Worm (Caenorhabditis elegans) whole organism, early embryonic: ENCODE measurements around the gene F19B2.6.

ENCODE experiments used
- B0310.2 ChIP-seq: sonication (generic microtip); optimal IDR thresholded peaks from 2 replicates; lab custom pipeline; 2016; ENCODE audit warnings: mild to moderate bottlenecking, missing genetic modification characterization, missing compliant biosample characterization
- F13C5.2 ChIP-seq: sonication (generic microtip); optimal IDR thresholded peaks from 2 replicates; lab custom pipeline; 2017; ENCODE audit warnings: mild to moderate bottlenecking, missing genetic modification characterization, inconsistent platforms, missing compliant biosample characterization
- aly-1 ChIP-seq: sonication (generic microtip); optimal IDR thresholded peaks from 2 replicates; lab custom pipeline; 2016; ENCODE audit warnings: missing genetic modification characterization, missing compliant biosample characterization
- ama-1 ChIP-seq: fragments of 150-350 bp; optimal IDR thresholded peaks from 2 replicates; lab custom pipeline; 2014
- ceh-13 ChIP-seq: fragments of 200-800 bp; sonication (Bioruptor generic); optimal IDR thresholded peaks from 2 replicates; lab custom pipeline; 2018; ENCODE audit warnings: mild to moderate bottlenecking, missing genetic modification characterization, missing compliant biosample characterization
- ceh-36 ChIP-seq: sonication (generic microtip); optimal IDR thresholded peaks from 2 replicates; lab custom pipeline; 2016; ENCODE audit warnings: missing genetic modification characterization, inconsistent platforms, missing compliant biosample characterization
- ets-7 ChIP-seq: sonication (generic microtip); optimal IDR thresholded peaks from 2 replicates; lab custom pipeline; 2016; ENCODE audit warnings: missing genotype, missing genetic modification characterization, missing compliant biosample characterization
- flt-1 ChIP-seq: fragments of 200-800 bp; sonication (Bioruptor generic); IDR thresholded peaks from 2 replicates; pipeline ENCODE4 v1.3.6; 2022; ENCODE audit warnings: missing genetic modification characterization, missing compliant biosample characterization
- hmbx-1 ChIP-seq: sonication (generic microtip); optimal IDR thresholded peaks from 2 replicates; lab custom pipeline; 2016; ENCODE audit warnings: mild to moderate bottlenecking, missing genetic modification characterization, missing compliant biosample characterization
- hmg-4 ChIP-seq: fragments of 200-800 bp; sonication (Bioruptor generic); optimal IDR thresholded peaks from 2 replicates; lab custom pipeline; 2018; ENCODE audit warnings: mild to moderate bottlenecking, missing genetic modification characterization, missing compliant biosample characterization
- hnd-1 ChIP-seq: sonication (generic microtip); optimal IDR thresholded peaks from 2 replicates; lab custom pipeline; 2016; ENCODE audit warnings: missing genetic modification characterization, missing compliant biosample characterization
- pes-1 ChIP-seq: fragments of 200-800 bp; sonication (Bioruptor generic); IDR thresholded peaks from 2 replicates; pipeline ENCODE4 v1.3.6; 2022; ENCODE audit warnings: missing genetic modification reagents, missing genetic modification characterization, missing compliant biosample characterization
- scrt-1 ChIP-seq: fragments of 200-800 bp; sonication (Bioruptor generic); IDR thresholded peaks from 2 replicates; pipeline ENCODE4 v1.3.6; 2022; ENCODE audit warnings: missing genetic modification characterization, missing compliant biosample characterization
- sea-1 ChIP-seq: fragments of 200-800 bp; sonication (Bioruptor generic); conservative IDR thresholded peaks from 2 replicates; pipeline ENCODE4 v1.3.6; 2022; ENCODE audit warnings: missing genetic modification characterization, missing compliant biosample characterization
- tbx-11 ChIP-seq: fragments of 200-800 bp; sonication (Bioruptor generic); IDR thresholded peaks from 2 replicates; pipeline ENCODE4 v1.3.6; 2022; ENCODE audit warnings: missing genetic modification characterization, missing compliant biosample characterization
- tbx-37 ChIP-seq: fragments of 200-800 bp; sonication (Bioruptor generic); conservative IDR thresholded peaks from 2 replicates; pipeline ENCODE4 v1.3.6; 2022; ENCODE audit warnings: missing genetic modification reagents, missing genetic modification characterization, missing compliant biosample characterization
- tra-4 ChIP-seq: sonication (generic microtip); optimal IDR thresholded peaks from 2 replicates; lab custom pipeline; 2017; ENCODE audit warnings: missing genetic modification characterization, missing compliant biosample characterization

Gene F19B2.6

DNA sequence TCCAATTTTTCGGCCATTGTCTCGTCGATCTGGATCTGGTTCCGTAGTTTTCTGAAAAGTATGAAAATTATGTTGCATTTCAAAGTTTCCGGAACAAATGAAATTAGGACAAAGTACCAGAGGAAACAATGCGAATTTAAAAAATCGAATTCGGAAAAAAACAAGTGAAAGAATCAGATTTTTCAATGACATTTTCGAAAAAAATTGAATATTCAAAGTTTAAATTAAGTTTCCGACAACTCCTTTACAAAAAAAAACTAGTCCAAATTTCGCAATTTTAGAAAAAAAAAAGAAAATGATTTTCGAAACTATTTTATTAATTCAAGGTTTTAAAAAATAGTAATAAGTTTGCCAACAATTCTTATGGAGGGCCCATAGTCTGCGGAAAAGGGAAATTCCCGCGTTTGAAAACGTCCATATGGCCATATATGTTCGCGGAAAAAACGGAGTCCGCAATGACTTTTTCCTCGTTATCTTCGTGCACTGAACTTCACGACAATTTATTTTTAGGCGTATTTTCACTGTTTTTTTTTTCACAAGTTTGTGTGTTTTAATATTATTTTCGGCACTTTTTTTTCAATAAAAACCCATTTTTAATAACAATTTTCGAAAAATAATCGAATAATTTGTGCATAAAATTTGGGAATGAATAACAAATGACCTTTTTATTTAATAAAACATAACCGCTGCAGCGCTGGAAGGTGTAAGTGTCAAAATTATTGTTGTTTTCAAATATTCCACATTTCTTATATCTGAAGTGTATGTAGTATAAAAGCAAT lies 34.0 kb downstream of the F19B2.6 start, which contains the start of the genes fbxa-115 and Y113G7B.27:
fbxa-115 (minus strand) TSS at position 51 of the 779 bp plus-strand sequence.
Y113G7B.27 (plus strand) TSS at position 729 of the 779 bp plus-strand sequence.
- no peak for TF ChIP-seq ama-1 (lab: Kevin White, UChicago)

DNA sequence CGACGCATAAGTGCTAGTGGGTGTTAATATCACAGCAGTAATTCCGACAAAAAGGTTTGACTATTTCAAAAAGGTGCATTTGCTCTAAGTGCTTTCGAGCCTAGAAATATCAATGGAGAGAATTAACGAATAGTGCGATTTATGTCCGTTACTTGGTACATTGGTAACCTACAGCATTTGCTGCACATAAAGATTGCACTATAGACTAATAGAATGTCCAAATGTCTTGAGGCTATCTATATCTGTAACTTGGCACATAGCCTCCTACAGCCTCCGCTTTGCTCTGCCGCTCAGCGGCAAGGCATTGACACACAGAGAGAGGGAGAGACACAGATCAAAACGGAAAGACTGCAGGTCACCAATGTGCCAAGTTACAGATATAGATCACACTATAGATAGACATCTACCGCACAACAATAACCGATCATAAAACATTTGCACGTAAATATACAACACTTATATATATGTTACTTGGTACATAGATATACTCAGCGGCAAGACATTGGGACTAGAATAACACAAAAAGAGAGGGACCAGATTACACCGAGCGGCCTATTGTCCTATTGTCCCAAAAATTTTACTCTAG lies 37.2 kb downstream of the F19B2.6 start, which contains the start of the genes srh-217 and Y113G7B.28:
srh-217 (minus strand) TSS at position 101 of the 586 bp plus-strand sequence.
Y113G7B.28 (plus strand) TSS at position 536 of the 586 bp plus-strand sequence.
- no peak for TF ChIP-seq ceh-36 (tag; lab: Kevin White, UChicago)
- no peak for TF ChIP-seq hmg-4 (GFP tag; lab: Kevin White, UChicago)
- TF ChIP-seq tbx-37 (GFP tag; lab: Robert Waterston, UW), result no peak
- no peak for TF ChIP-seq hnd-1
- TF ChIP-seq flt-1, result no peak
- no peak for TF ChIP-seq scrt-1 (GFP tag; lab: Robert Waterston, UW)
- TF ChIP-seq tbx-11 (GFP tag; lab: Robert Waterston, UW), result no peak
- TF ChIP-seq ceh-13 (GFP tag; lab: Kevin White, UChicago), result no peak
- TF ChIP-seq aly-1 (tag; lab: Kevin White, UChicago), result no peak
- no peak for TF ChIP-seq pes-1 (GFP tag; lab: Robert Waterston, UW)
- no peak for TF ChIP-seq tra-4 (tag; lab: Kevin White, UChicago)
- TF ChIP-seq ama-1 (lab: Kevin White, UChicago), result no peak
- TF ChIP-seq F13C5.2, result no peak
- TF ChIP-seq hmbx-1 (tag; lab: Kevin White, UChicago), result no peak
- no peak for TF ChIP-seq B0310.2
- no peak for TF ChIP-seq sea-1 (GFP tag; lab: Robert Waterston, UW)
- no peak for TF ChIP-seq ets-7 (tag; lab: Kevin White, UChicago)

DNA sequence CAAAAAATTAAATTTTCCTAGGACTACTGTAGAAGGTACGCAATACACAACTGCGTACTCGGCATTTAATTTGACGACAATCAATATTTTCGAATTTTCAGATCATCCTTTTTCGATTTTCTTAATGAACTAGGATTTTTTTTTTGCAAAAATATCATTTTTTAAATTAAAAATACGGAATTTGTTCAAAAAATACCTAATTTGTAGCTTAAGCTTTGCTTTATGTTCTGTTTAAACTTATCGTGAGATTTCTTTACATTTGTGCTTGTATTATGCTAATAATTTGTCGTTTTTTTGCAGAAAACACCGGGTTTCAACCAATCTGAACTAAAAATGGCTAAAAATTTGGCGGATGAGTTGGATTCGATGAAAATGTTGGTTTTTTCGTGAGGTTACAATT lies 38.3 kb downstream of the F19B2.6 start, which contains the start of gene ftr-1:
ftr-1 (plus strand) TSS at position 301 of the 400 bp plus-strand sequence.
- TF ChIP-seq hmg-4 (GFP tag; lab: Kevin White, UChicago), result no peak
- no peak for TF ChIP-seq flt-1
- no peak for TF ChIP-seq F13C5.2
- TF ChIP-seq ceh-13 (GFP tag; lab: Kevin White, UChicago), result no peak
- TF ChIP-seq ets-7 (tag; lab: Kevin White, UChicago), result no peak

DNA sequence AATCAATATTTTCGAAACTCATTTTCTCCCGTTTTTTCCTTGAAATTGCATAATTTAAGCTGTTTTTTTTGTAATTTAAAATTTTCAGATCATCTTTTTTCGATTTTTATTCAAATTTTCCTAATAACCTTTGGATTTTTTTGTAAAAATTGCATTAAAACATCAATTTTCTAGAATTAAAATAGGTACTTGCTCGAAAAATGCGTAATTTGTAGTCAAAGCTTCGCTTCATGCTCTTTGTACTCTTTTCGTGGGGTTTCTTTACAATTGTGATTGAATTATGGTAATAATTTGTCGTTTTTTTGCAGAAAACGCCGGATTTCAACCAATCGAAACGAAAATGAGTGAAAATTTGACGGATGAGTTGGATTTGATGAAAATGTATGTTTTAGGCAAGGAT lies 40.6 kb downstream of the F19B2.6 start, which contains the start of gene fog-2:
fog-2 (plus strand) TSS at position 301 of the 400 bp plus-strand sequence.
- no peak for TF ChIP-seq F13C5.2
- TF ChIP-seq pes-1 (GFP tag; lab: Robert Waterston, UW), result no peak
- no peak for TF ChIP-seq hmbx-1 (tag; lab: Kevin White, UChicago)
- TF ChIP-seq sea-1 (GFP tag; lab: Robert Waterston, UW), result no peak
- TF ChIP-seq scrt-1 (GFP tag; lab: Robert Waterston, UW), result no peak
- TF ChIP-seq ceh-13 (GFP tag; lab: Kevin White, UChicago), result no peak
- TF ChIP-seq ets-7 (tag; lab: Kevin White, UChicago), result no peak
- TF ChIP-seq hnd-1, result no peak
- TF ChIP-seq B0310.2, result no peak
- TF ChIP-seq hmg-4 (GFP tag; lab: Kevin White, UChicago), result no peak
- TF ChIP-seq ama-1 (lab: Kevin White, UChicago), result no peak
- no peak for TF ChIP-seq ceh-36 (tag; lab: Kevin White, UChicago)
- no peak for TF ChIP-seq flt-1
- no peak for TF ChIP-seq tbx-37 (GFP tag; lab: Robert Waterston, UW)
- TF ChIP-seq tbx-11 (GFP tag; lab: Robert Waterston, UW), result no peak
- no peak for TF ChIP-seq tra-4 (tag; lab: Kevin White, UChicago)
- TF ChIP-seq aly-1 (tag; lab: Kevin White, UChicago), result no peak

DNA sequence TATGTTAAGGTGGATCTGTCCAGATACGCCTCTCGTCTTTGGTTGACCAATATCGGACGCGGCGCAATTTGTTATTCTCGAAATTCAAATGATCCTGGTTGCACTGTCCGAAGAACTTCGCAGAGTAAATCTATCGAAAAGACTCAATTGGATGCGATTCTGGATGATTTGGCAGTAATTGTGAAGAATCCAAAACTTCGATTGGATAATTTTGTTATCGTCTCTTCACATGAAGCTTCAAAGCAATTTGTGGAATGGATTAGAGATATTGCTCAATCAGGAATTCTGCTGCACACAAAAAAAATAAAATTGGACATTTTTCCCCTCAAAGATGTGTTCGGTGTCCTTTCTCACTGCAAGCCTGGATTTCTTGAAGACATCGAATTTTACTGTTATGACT lies 41.3 kb downstream of the F19B2.6 start:
- TF ChIP-seq B0310.2 (no peak), tbx-11 (GFP tag; lab: Robert Waterston, UW) (no peak), hmg-4 (GFP tag; lab: Kevin White, UChicago) (no peak), scrt-1 (GFP tag; lab: Robert Waterston, UW) (no peak), tra-4 (tag; lab: Kevin White, UChicago) (no peak), pes-1 (GFP tag; lab: Robert Waterston, UW) (no peak), flt-1 (no peak), ets-7 (tag; lab: Kevin White, UChicago) (no peak), F13C5.2 (no peak), ceh-13 (GFP tag; lab: Kevin White, UChicago) (no peak), ama-1 (lab: Kevin White, UChicago) (no peak), hnd-1 (no peak), tbx-37 (GFP tag; lab: Robert Waterston, UW) (no peak)

DNA sequence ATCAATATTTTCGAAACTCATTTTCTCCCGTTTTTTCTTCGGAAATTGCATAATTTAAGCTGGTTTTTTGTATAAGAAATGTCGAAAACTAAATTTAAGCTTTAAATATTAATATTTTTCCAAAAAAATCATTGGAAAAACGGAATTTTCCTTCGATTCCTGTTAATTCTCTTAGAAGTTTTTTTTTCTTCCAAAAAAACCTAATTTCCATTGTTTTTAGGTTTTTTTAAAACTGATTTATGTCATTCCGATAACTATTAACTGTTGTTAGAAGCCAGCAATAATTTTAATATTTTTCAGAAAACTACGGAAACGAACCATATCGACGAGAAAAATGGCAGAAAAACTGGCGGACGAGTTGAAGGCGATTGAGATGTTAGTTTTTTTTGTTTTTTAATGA lies 43.0 kb downstream of the F19B2.6 start, which contains the start of gene fbxa-114:
fbxa-114 (plus strand) TSS at position 301 of the 400 bp plus-strand sequence.
- TF ChIP-seq hnd-1, result no peak
- no peak for TF ChIP-seq sea-1 (GFP tag; lab: Robert Waterston, UW)
- no peak for TF ChIP-seq flt-1
- TF ChIP-seq hmbx-1 (tag; lab: Kevin White, UChicago), result no peak
- TF ChIP-seq ama-1 (lab: Kevin White, UChicago), result no peak
- no peak for TF ChIP-seq tra-4 (tag; lab: Kevin White, UChicago)
- TF ChIP-seq ceh-13 (GFP tag; lab: Kevin White, UChicago), result no peak
- no peak for TF ChIP-seq scrt-1 (GFP tag; lab: Robert Waterston, UW)
- TF ChIP-seq tbx-37 (GFP tag; lab: Robert Waterston, UW), result no peak
- TF ChIP-seq tbx-11 (GFP tag; lab: Robert Waterston, UW), result no peak
- TF ChIP-seq ceh-36 (tag; lab: Kevin White, UChicago), result no peak
- TF ChIP-seq pes-1 (GFP tag; lab: Robert Waterston, UW), result no peak
- no peak for TF ChIP-seq hmg-4 (GFP tag; lab: Kevin White, UChicago)
- TF ChIP-seq B0310.2, result no peak
